Fruit fly (Drosophila melanogaster): Measurements from ENCODE around the gene CG3847.

The CG3847 gene

dm6 chrX:6343786-6344537, 2.9 kb upstream of the CG3847 start (continued):
- TF ChIP-seq CG16779 (GFP tag; IDR thresholded peaks at IDR 0.05): no peak
- no peak for TF ChIP-seq CG18619 (GFP tag; optimal IDR thresholded peaks at IDR 0.05)
- no peak for TF ChIP-seq CG4282 (GFP tag; optimal IDR thresholded peaks at IDR 0.05)
- TF ChIP-seq hkb (optimal IDR thresholded peaks at IDR 0.05): no peak
- peak; percentile 77 for TF ChIP-seq hkb (GFP tag; IDR thresholded peaks at IDR 0.05)
- TF ChIP-seq ham (GFP tag; IDR thresholded peaks at IDR 0.05): no peak
- no peak for TF ChIP-seq pan (optimal IDR thresholded peaks at IDR 0.05)
- TF ChIP-seq pan (GFP tag; optimal IDR thresholded peaks at IDR 0.05 in 1 of 2, IDR thresholded peaks at IDR 0.05 in 1 of 2): peak in 1 of 2 experiments; percentile 80
- no peak for TF ChIP-seq CG7271 (tag; optimal IDR thresholded peaks at IDR 0.05)
- TF ChIP-seq trem (tag; optimal IDR thresholded peaks at IDR 0.05): no peak
- no peak for TF ChIP-seq D19A (tag; optimal IDR thresholded peaks at IDR 0.05)
- TF ChIP-seq repo (GFP tag; optimal IDR thresholded peaks at IDR 0.05): no peak
- peak; percentile 75; the same call in 2 of the 3 replicates for TF ChIP-seq zfh1 (GFP tag; IDR thresholded peaks at IDR 0.05)
- TF ChIP-seq sr (GFP tag; IDR thresholded peaks at IDR 0.05): no peak; the same call in 2 of the 3 replicates
- no peak for TF ChIP-seq CG4404 (GFP tag; IDR thresholded peaks at IDR 0.05)
- TF ChIP-seq Lhr (GFP tag; optimal IDR thresholded peaks at IDR 0.05): no peak
- no peak for TF ChIP-seq Hmr (GFP tag; optimal IDR thresholded peaks at IDR 0.05)
- TF ChIP-seq knrl (GFP tag; IDR thresholded peaks at IDR 0.05; ENCODE audit: partially characterized antibody): no peak
- no peak for TF ChIP-seq crc (GFP tag; optimal IDR thresholded peaks at IDR 0.05)
- no peak for TF ChIP-seq CG9797 (GFP tag; optimal IDR thresholded peaks at IDR 0.05)
- no peak for TF ChIP-seq pfk (GFP tag; optimal IDR thresholded peaks at IDR 0.05)
- no peak for TF ChIP-seq Usf (GFP tag; optimal IDR thresholded peaks at IDR 0.05)
- no peak for TF ChIP-seq Hr39 (optimal IDR thresholded peaks at IDR 0.05)
- 0 out of 2 replicates have a peak, but pooled peaks have one; percentile 41 for TF ChIP-seq CG4360 (GFP tag; IDR thresholded peaks at IDR 0.05)
- TF ChIP-seq ems (GFP tag; optimal IDR thresholded peaks at IDR 0.05): no peak
- TF ChIP-seq CG33213 (GFP tag; optimal IDR thresholded peaks at IDR 0.05): no peak
- no peak for TF ChIP-seq p53 (GFP tag; optimal IDR thresholded peaks at IDR 0.05)
- peak; percentile 18 for TF ChIP-seq tap (tag; optimal IDR thresholded peaks at IDR 0.05)
- TF ChIP-seq sug (tag; optimal IDR thresholded peaks at IDR 0.05): no peak
- no peak for TF ChIP-seq CG1024 (GFP tag; IDR thresholded peaks at IDR 0.05)
- no peak for TF ChIP-seq Nf-YB (GFP tag; optimal IDR thresholded peaks at IDR 0.05)
- TF ChIP-seq CG10565 (GFP tag; optimal IDR thresholded peaks at IDR 0.05): no peak
- no peak for TF ChIP-seq CG9437 (GFP tag; optimal IDR thresholded peaks at IDR 0.05)
- no peak for TF ChIP-seq CG7357 (GFP tag; IDR thresholded peaks at IDR 0.05)
- no peak for TF ChIP-seq hbn (GFP tag; IDR thresholded peaks at IDR 0.05; ENCODE audit: partially characterized antibody)
- peak; percentile 42 for TF ChIP-seq dmrt99B (tag; optimal IDR thresholded peaks at IDR 0.05)
- TF ChIP-seq kah (GFP tag; optimal IDR thresholded peaks at IDR 0.05): peak; percentile 3
- no peak for TF ChIP-seq Spps (tag; optimal IDR thresholded peaks at IDR 0.05)
- no peak for TF ChIP-seq CG17186 (GFP tag; optimal IDR thresholded peaks at IDR 0.05)
- no peak for TF ChIP-seq zfh2 (GFP tag; optimal IDR thresholded peaks at IDR 0.05)

- TF ChIP-seq sens (GFP tag) (no peak), sug (tag; optimal IDR thresholded peaks at IDR 0.05) (peak; percentile 63), lab (GFP tag; optimal IDR thresholded peaks at IDR 0.05) (peak; percentile 54), CG6791 (GFP tag; IDR thresholded peaks at IDR 0.05; ENCODE audit: partially characterized antibody) (no peak), Bgb (GFP tag; IDR thresholded peaks at IDR 0.05; ENCODE audit: partially characterized antibody) (no peak), NC2α (GFP tag; optimal IDR thresholded peaks at IDR 0.05) (no peak), CG43689 (GFP tag; IDR thresholded peaks at IDR 0.05) (no peak), grn (GFP tag; optimal IDR thresholded peaks at IDR 0.05) (no peak), CG10209 (GFP tag; optimal IDR thresholded peaks at IDR 0.05) (no peak), wor (GFP tag; IDR thresholded peaks at IDR 0.05) (no peak), crol (GFP tag; IDR thresholded peaks at IDR 0.05) (peak; percentile 81)
Measured at dm6 chrX:6344538-6345074, 2.3 kb upstream of the CG3847 start.
